Worm (Caenorhabditis elegans): Measurements from ENCODE around the gene C18E9.2.

DNA sequence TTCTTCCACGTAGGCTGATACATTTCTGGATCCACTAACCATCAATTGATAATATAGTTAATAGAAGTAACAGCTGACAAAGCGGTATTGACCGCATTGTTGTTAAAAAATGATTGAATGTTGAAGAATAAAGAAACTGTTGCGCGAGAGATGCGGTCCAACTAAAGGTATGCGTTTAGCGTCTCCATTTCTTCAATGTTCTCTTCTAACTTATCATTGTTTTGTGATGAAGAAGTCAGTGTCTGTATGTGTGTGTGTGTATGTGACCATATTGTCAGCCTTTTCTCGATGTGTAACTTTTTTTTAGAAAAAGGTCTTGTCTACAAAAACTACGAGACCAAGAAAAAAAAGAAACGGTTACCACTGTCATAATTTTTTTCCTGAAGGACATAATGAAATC lies 38.4 kb upstream of the C18E9.2 start, which contains the start of gene B0457.2:
- no peak for TF ChIP-seq nhr-42 (GFP tag; IDR thresholded peaks at IDR 0.05)
- no peak for TF ChIP-seq F26F4.8 (GFP tag; conservative IDR thresholded peaks at IDR 0.05)
- TF ChIP-seq nhr-237 (tag; optimal IDR thresholded peaks at IDR 0.05) = no peak
- no peak for TF ChIP-seq fos-1 (tag; optimal IDR thresholded peaks at IDR 0.05)
